Worm (Caenorhabditis elegans) whole organism, L4 larva: Measurements from ENCODE around the gene nhr-175.
A peak's percentile ranks its signal among the peaks of the same experiment; 100 is the strongest.

Experiments
- F10B5.3 ChIP-seq: sonication (generic microtip); optimal IDR thresholded peaks from 2 replicates; lab custom pipeline; 2016; ENCODE audit warnings: mild to moderate bottlenecking, missing genetic modification characterization, missing compliant biosample characterization
- F44E2.7 ChIP-seq: fragments of 200-800 bp; sonication (Bioruptor generic); IDR thresholded peaks from 2 replicates; pipeline ENCODE4 v2.1.2; 2022; ENCODE audit warnings: missing genetic modification characterization, missing compliant biosample characterization
- R02D3.7 ChIP-seq: fragments of 150-350 bp; sonication (generic microtip); optimal IDR thresholded peaks from 3 replicates; lab custom pipeline; 2014; ENCODE audit warnings: missing biosample characterization, missing genetic modification characterization
- Y48G9A.11 ChIP-seq: fragments of 200-800 bp; sonication (Bioruptor generic); IDR thresholded peaks from 2 replicates; pipeline ENCODE4 v1.3.6; 2022; ENCODE audit warnings: missing genetic modification reagents, missing genetic modification characterization, missing compliant biosample characterization
- ZK546.5 ChIP-seq, 2 experiments: sonication (generic microtip); optimal IDR thresholded peaks; 2 replicates each; lab custom pipeline; 2017; ENCODE audit warnings: missing biosample characterization in 2 of 2, missing genetic modification characterization in 2 of 2
- aha-1 ChIP-seq: fragments of 150-350 bp; peaks from one replicate; lab custom pipeline; 2014; ENCODE audit warnings: missing biosample characterization, missing genetic modification characterization
- aly-2 ChIP-seq: sonication (generic microtip); optimal IDR thresholded peaks from 2 replicates; lab custom pipeline; 2018; ENCODE audit warnings: missing biosample characterization, missing genetic modification characterization
- ama-1 ChIP-seq: fragments of 150-350 bp; optimal IDR thresholded peaks from 2 replicates; lab custom pipeline; 2014; ENCODE audit warnings: inconsistent platforms, mixed read lengths
- ceh-28 ChIP-seq: fragments of 150-350 bp; optimal IDR thresholded peaks from 2 replicates; lab custom pipeline; 2014; ENCODE audit warnings: missing biosample characterization, missing genetic modification reagents, missing genetic modification characterization
- ceh-44 ChIP-seq: fragments of 200-800 bp; sonication (Bioruptor generic); IDR thresholded peaks from 2 replicates; pipeline ENCODE4 v1.3.6; 2022; ENCODE audit warnings: missing genetic modification reagents, missing genetic modification characterization, missing compliant biosample characterization
- ceh-62 ChIP-seq: sonication (generic microtip); optimal IDR thresholded peaks from 2 replicates; lab custom pipeline; 2017; ENCODE audit warnings: missing biosample characterization, missing genetic modification characterization
- ces-1 ChIP-seq: fragments of 150-350 bp; sonication (generic microtip); optimal IDR thresholded peaks from 4 replicates; lab custom pipeline; 2014; ENCODE audit warnings: missing biosample characterization, missing genetic modification reagents, missing genetic modification characterization
- daf-16 ChIP-seq, 3 experiments: sonication (generic microtip); optimal IDR thresholded peaks; 2 replicates each; lab custom pipeline; 2016 to 2017; ENCODE audit warnings: missing genetic modification characterization in 3 of 3, missing genetic modification reagents in 3 of 3, mild to moderate bottlenecking in 2 of 3, missing compliant biosample characterization in 2 of 3, missing biosample characterization in 1 of 3, moderate library complexity in 1 of 3
- daf-8 ChIP-seq: fragments of 200-800 bp; sonication (Bioruptor generic); IDR thresholded peaks from 2 replicates; pipeline ENCODE4 v1.3.6; 2022; ENCODE audit warnings: missing genetic modification characterization, missing compliant biosample characterization
- dmd-8 ChIP-seq: fragments of 200-800 bp; sonication (Bioruptor generic); IDR thresholded peaks from 2 replicates; pipeline ENCODE4 v1.3.6; 2022; ENCODE audit warnings: missing genetic modification characterization, missing compliant biosample characterization
- dmd-9 ChIP-seq: fragments of 200-800 bp; sonication (Bioruptor generic); IDR thresholded peaks from 2 replicates; pipeline ENCODE4 v1.3.6; 2022; ENCODE audit warnings: missing genetic modification reagents, missing genetic modification characterization, missing compliant biosample characterization
- dpl-1 ChIP-seq: fragments of 150-350 bp; optimal IDR thresholded peaks from 2 replicates; lab custom pipeline; 2014; ENCODE audit warnings: missing biosample characterization, missing genetic modification reagents, missing genetic modification characterization
- hif-1 ChIP-seq, 2 experiments: sonication (generic microtip); optimal IDR thresholded peaks; 2 replicates each; lab custom pipeline; 2016 to 2017; ENCODE audit warnings: missing compliant biosample characterization in 2 of 2, missing genetic modification characterization in 2 of 2, missing genetic modification reagents in 2 of 2, missing genotype in 2 of 2, mild to moderate bottlenecking in 1 of 2
- hlh-11 ChIP-seq: fragments of 200-800 bp; sonication (Bioruptor generic); optimal IDR thresholded peaks from 2 replicates; lab custom pipeline; 2018; ENCODE audit warnings: mild to moderate bottlenecking, missing genetic modification characterization, missing compliant biosample characterization
- hlh-30 ChIP-seq: sonication (generic microtip); optimal IDR thresholded peaks from 2 replicates; lab custom pipeline; 2017; ENCODE audit warnings: antibody characterized with exemption, mild to moderate bottlenecking, missing genetic modification characterization, missing compliant biosample characterization; ENCODE audit not compliant: insufficient read depth
- hmg-1.1 ChIP-seq: fragments of 200-800 bp; sonication (Bioruptor generic); IDR thresholded peaks from 2 replicates; pipeline ENCODE4 v1.3.6; 2022; ENCODE audit warnings: missing genetic modification reagents, missing genetic modification characterization, missing compliant biosample characterization
- jun-1 ChIP-seq: fragments of 150-350 bp; optimal IDR thresholded peaks from 2 replicates; lab custom pipeline; 2014; ENCODE audit warnings: missing biosample characterization, missing genetic modification reagents, missing genetic modification characterization
- lim-7 ChIP-seq: fragments of 200-800 bp; sonication (Bioruptor generic); IDR thresholded peaks from 2 replicates; pipeline ENCODE4 v1.3.6; 2022; ENCODE audit warnings: missing genetic modification characterization, missing compliant biosample characterization
- lin-1 ChIP-seq: fragments of 200-800 bp; sonication (Bioruptor generic); IDR thresholded peaks from 2 replicates; pipeline ENCODE4 v1.3.6; 2022; ENCODE audit warnings: missing genetic modification reagents, missing genetic modification characterization, missing compliant biosample characterization
- lin-13 ChIP-seq: fragments of 150-350 bp; optimal IDR thresholded peaks from 2 replicates; lab custom pipeline; 2014; ENCODE audit warnings: missing biosample characterization, missing genetic modification reagents, missing genetic modification characterization
- lin-15B ChIP-seq: fragments of 150-350 bp; sonication (generic microtip); optimal IDR thresholded peaks from 3 replicates; lab custom pipeline; 2014; ENCODE audit warnings: missing biosample characterization, missing genetic modification characterization
- lin-29 ChIP-seq: fragments of 200-800 bp; sonication (Bioruptor generic); IDR thresholded peaks from 2 replicates; pipeline ENCODE4 v1.3.6; 2022; ENCODE audit warnings: missing genetic modification reagents, missing genetic modification characterization, missing compliant biosample characterization
- lin-38 ChIP-seq: fragments of 200-800 bp; sonication (Bioruptor generic); IDR thresholded peaks from 2 replicates; pipeline ENCODE4 v1.3.6; 2022; ENCODE audit warnings: missing genetic modification reagents, missing genetic modification characterization, missing compliant biosample characterization
- madf-5 ChIP-seq, 2 experiments: fragments of 200-800 bp; sonication (Bioruptor generic); IDR thresholded peaks; 2 replicates each; pipeline ENCODE4 v1.3.6; 2022; ENCODE audit warnings: missing compliant biosample characterization in 2 of 2, missing genetic modification characterization in 2 of 2
- madf-9 ChIP-seq: fragments of 200-800 bp; sonication (Bioruptor generic); conservative IDR thresholded peaks from 2 replicates; pipeline ENCODE4 v1.3.6; 2022; ENCODE audit warnings: missing genetic modification reagents, missing genetic modification characterization, missing compliant biosample characterization
- mep-1 ChIP-seq: fragments of 150-350 bp; sonication (generic microtip); optimal IDR thresholded peaks from 3 replicates; lab custom pipeline; 2014; ENCODE audit warnings: missing biosample characterization, missing genetic modification characterization
- mxl-2 ChIP-seq: fragments of 200-800 bp; sonication (Bioruptor generic); conservative IDR thresholded peaks from 2 replicates; pipeline ENCODE4 v1.3.6; 2022; ENCODE audit warnings: missing genetic modification reagents, missing genetic modification characterization, missing compliant biosample characterization
- mxl-3 ChIP-seq: fragments of 200-800 bp; sonication (Bioruptor generic); optimal IDR thresholded peaks from 2 replicates; lab custom pipeline; 2018; ENCODE audit warnings: mild to moderate bottlenecking, missing genetic modification characterization, missing compliant biosample characterization
- nhr-10 ChIP-seq: fragments of 150-350 bp; optimal IDR thresholded peaks from 2 replicates; lab custom pipeline; 2014; ENCODE audit warnings: missing biosample characterization, missing genetic modification characterization
- nhr-237 ChIP-seq: sonication (generic microtip); optimal IDR thresholded peaks from 2 replicates; lab custom pipeline; 2017; ENCODE audit warnings: missing biosample characterization, missing genetic modification characterization
- nhr-76 ChIP-seq: fragments of 150-350 bp; optimal IDR thresholded peaks from 2 replicates; lab custom pipeline; 2014; ENCODE audit warnings: missing biosample characterization, missing genetic modification characterization
- nhr-77 ChIP-seq: fragments of 150-350 bp; optimal IDR thresholded peaks from 2 replicates; lab custom pipeline; 2014; ENCODE audit warnings: missing biosample characterization, missing genetic modification characterization
- php-3 ChIP-seq: fragments of 200-800 bp; sonication (Bioruptor generic); IDR thresholded peaks from 2 replicates; pipeline ENCODE4 v1.3.6; 2022; ENCODE audit warnings: missing genetic modification reagents, missing genetic modification characterization, missing compliant biosample characterization
- pqm-1 ChIP-seq: sonication (generic microtip); optimal IDR thresholded peaks from 2 replicates; lab custom pipeline; 2017; ENCODE audit warnings: missing biosample characterization, missing genetic modification characterization
- saeg-2 ChIP-seq: fragments of 200-800 bp; sonication (Bioruptor generic); IDR thresholded peaks from 2 replicates; pipeline ENCODE4 v1.3.6; 2022; ENCODE audit warnings: missing genetic modification reagents, missing genetic modification characterization, missing compliant biosample characterization
- unc-130 ChIP-seq: sonication (generic microtip); optimal IDR thresholded peaks from 2 replicates; lab custom pipeline; 2016; ENCODE audit warnings: missing genetic modification reagents, missing genetic modification characterization, missing compliant biosample characterization
- unc-39 ChIP-seq: sonication (generic microtip); optimal IDR thresholded peaks from 2 replicates; lab custom pipeline; 2017; ENCODE audit warnings: missing biosample characterization, missing genetic modification characterization
- zag-1 ChIP-seq: fragments of 150-350 bp; optimal IDR thresholded peaks from 2 replicates; lab custom pipeline; 2014; ENCODE audit warnings: missing biosample characterization, missing genetic modification characterization
- zfp-2 ChIP-seq: sonication (generic microtip); optimal IDR thresholded peaks from 2 replicates; lab custom pipeline; 2016; ENCODE audit warnings: mild to moderate bottlenecking, missing genetic modification characterization, missing compliant biosample characterization
- zfp-3 ChIP-seq: fragments of 200-800 bp; sonication (Bioruptor generic); conservative IDR thresholded peaks from 2 replicates; pipeline ENCODE4 v1.3.6; 2022; ENCODE audit warnings: missing genetic modification reagents, missing genetic modification characterization, missing compliant biosample characterization
- zip-2 ChIP-seq: fragments of 150-350 bp; optimal IDR thresholded peaks from 2 replicates; lab custom pipeline; 2014; ENCODE audit warnings: missing biosample characterization, missing genetic modification characterization
- ztf-11 ChIP-seq: fragments of 150-350 bp; optimal IDR thresholded peaks from 2 replicates; lab custom pipeline; 2014; ENCODE audit warnings: missing biosample characterization, missing genetic modification characterization

nhr-175 gene

ce11 chrV:13908120-13908915, 41.8 kb downstream of the nhr-175 start (continued):
- no peak for TF ChIP-seq nhr-10 (tag; lab: Kevin White, UChicago)
- no peak for TF ChIP-seq ceh-28 (tag; lab: Kevin White, UChicago)
- TF ChIP-seq daf-8 (GFP tag; lab: Robert Waterston, UW): no peak
- 0 out of 2 replicates have a peak, but pooled peaks have one; percentile 6 for TF ChIP-seq lin-1 (GFP tag; lab: Robert Waterston, UW)
- no peak for TF ChIP-seq madf-9 (GFP tag; lab: Robert Waterston, UW)
- TF ChIP-seq mxl-3 (GFP tag; lab: Kevin White, UChicago): no peak
- peak in 1 of 2 experiments; percentile 18 for TF ChIP-seq hif-1 (tag; optimal IDR thresholded peaks at IDR 0.05; lab: Kevin White, UChicago)
- TF ChIP-seq mep-1 (tag; lab: Kevin White, UChicago): no peak
- TF ChIP-seq lin-29: no peak
- no peak for TF ChIP-seq daf-16 (GFP tag; optimal IDR thresholded peaks at IDR 0.05; lab: Kevin White, UChicago)
- TF ChIP-seq daf-16 (tag; optimal IDR thresholded peaks at IDR 0.05; lab: Kevin White, UChicago): peak; percentile 3
- no peak for TF ChIP-seq mxl-2
- TF ChIP-seq hlh-11 (tag; lab: Kevin White, UChicago): no peak
- TF ChIP-seq dmd-9 (GFP tag; lab: Robert Waterston, UW): no peak
- no peak for TF ChIP-seq nhr-76 (tag; lab: Kevin White, UChicago)
- no peak for TF ChIP-seq unc-39 (tag; lab: Kevin White, UChicago)
- TF ChIP-seq lin-38: no peak
- TF ChIP-seq, all 104 proteins: peak for 10

- TF ChIP-seq madf-9 (GFP tag; lab: Robert Waterston, UW) (0 out of 2 replicates have a peak, but pooled peaks have one; percentile 6), zip-2 (tag; lab: Kevin White, UChicago) (no peak), hif-1 (tag; optimal IDR thresholded peaks at IDR 0.05; lab: Kevin White, UChicago) (no peak), lin-15B (tag; lab: Kevin White, UChicago) (no peak), php-3 (GFP tag; lab: Robert Waterston, UW) (no peak), ama-1 (lab: Kevin White, UChicago) (peak; percentile 64), zfp-2 (tag; lab: Kevin White, UChicago) (no peak), zag-1 (no peak), dmd-9 (GFP tag; lab: Robert Waterston, UW) (no peak), zfp-3 (GFP tag; lab: Robert Waterston, UW) (no peak), aha-1 (tag; lab: Kevin White, UChicago) (peak; percentile 95), ceh-44 (GFP tag; lab: Robert Waterston, UW) (no peak), lin-13 (no peak)
- TF ChIP-seq, all 104 proteins: peak for 3
These were observed 42.4 kb downstream of the nhr-175 start, which contains the start of gene C06B3.6 for ce11 chrV:13908916-13909176. C06B3.6 (minus strand) TSS chrV:13908967.

DNA sequence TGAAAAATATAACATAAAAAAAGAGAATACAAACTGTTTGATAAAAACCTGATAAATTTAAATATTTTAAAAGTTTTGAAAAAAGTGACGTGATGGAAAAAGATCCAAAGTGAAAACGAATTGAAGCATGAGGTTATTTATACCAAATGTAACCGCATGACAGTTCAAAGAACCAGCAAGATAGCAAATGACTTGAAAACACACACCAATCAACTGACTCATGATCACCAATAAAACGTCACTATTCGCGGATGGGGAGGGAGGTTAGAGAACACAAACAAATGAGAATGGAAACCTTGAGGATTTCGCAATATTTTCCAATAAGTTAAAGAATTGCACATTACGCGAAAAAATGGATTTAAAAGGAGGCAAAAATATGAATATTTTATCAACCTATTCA, 42.9 kb downstream of the nhr-175 start, which contains the start of gene C06B3.7:
TSS of gene C06B3.7 (plus strand) at position 287 of the 400 bp plus-strand sequence.
- TF ChIP-seq ztf-11 (no peak), unc-130 (GFP tag; lab: Kevin White, UChicago) (no peak), Y48G9A.11 (GFP tag; lab: Robert Waterston, UW) (no peak), saeg-2 (0 out of 2 replicates have a peak, but pooled peaks have one; percentile 10), ces-1 (GFP tag; lab: Kevin White, UChicago) (no peak), dpl-1 (GFP tag; lab: Kevin White, UChicago) (peak; percentile 52), lim-7 (GFP tag; lab: Robert Waterston, UW) (no peak), nhr-237 (no peak), ama-1 (lab: Kevin White, UChicago) (peak; percentile 81), F10B5.3 (tag; lab: Kevin White, UChicago) (no peak), ZK546.5 (tag; optimal IDR thresholded peaks at IDR 0.05; lab: Kevin White, UChicago) (no peak), mep-1 (tag; lab: Kevin White, UChicago) (peak; percentile 90), jun-1 (tag; lab: Kevin White, UChicago) (no peak), hmg-1.1 (GFP tag; lab: Robert Waterston, UW) (no peak), pqm-1 (tag; lab: Kevin White, UChicago) (peak; percentile 57), aly-2 (tag; lab: Kevin White, UChicago) (no peak), hif-1 (tag; optimal IDR thresholded peaks at IDR 0.05; lab: Kevin White, UChicago) (peak in 1 of 2 experiments; percentile 71), F44E2.7 (GFP tag; lab: Robert Waterston, UW) (no peak), hlh-30 (tag; lab: Kevin White, UChicago) (peak; percentile 99), R02D3.7 (tag; lab: Kevin White, UChicago) (no peak), madf-5 (GFP tag; IDR thresholded peaks at IDR 0.05; lab: Robert Waterston, UW) (no peak), dmd-8 (GFP tag; lab: Robert Waterston, UW) (no peak), ceh-62 (no peak), nhr-77 (tag; lab: Kevin White, UChicago) (peak; percentile 96), lin-13 (peak; percentile 62)
